Fruit fly (Drosophila melanogaster) Kc167 (cell line): ENCODE results near the gene Nse1.

Experiments
- Myc ChIP-seq: fragments of >200 bp; optimal IDR thresholded peaks from 2 replicates; lab custom pipeline; 2017; ENCODE audit warnings: missing external identifiers
- psq ChIP-seq: fragments of >200 bp; optimal IDR thresholded peaks from 2 replicates; lab custom pipeline; 2017; ENCODE audit warnings: missing external identifiers

DNA sequence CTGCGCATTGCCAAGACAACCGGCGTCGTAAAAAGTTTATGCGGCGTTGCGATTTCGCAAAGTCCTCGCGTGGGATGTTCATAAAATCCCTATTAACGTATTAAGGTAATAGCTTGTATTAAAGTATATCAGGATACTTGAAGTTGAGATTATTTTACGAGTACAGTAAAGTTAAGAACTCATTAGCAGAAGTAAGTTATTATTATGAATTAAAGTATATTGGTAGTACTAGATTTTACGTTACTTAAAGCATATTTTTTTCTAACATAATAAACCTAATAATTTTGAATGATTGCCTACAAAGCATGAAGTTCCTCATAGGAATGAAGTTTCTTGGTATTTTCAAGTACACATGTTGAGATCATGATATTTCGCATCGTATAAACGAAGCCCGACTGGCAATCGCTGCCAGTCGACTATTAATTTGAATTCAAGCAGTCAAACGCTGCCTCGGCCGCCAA, 16.4 kb upstream of the Nse1 start:
- TF ChIP-seq Myc (lab: Kevin White, UChicago) (no peak), psq (lab: Kevin White, UChicago) (no peak)
